Worm (Caenorhabditis elegans) whole organism, midembryonic: ENCODE results near the gene ZC21.6.

Source experiments
- T22C8.4 ChIP-seq: fragments of 200-800 bp; sonication (Bioruptor generic); IDR thresholded peaks from 2 replicates; pipeline ENCODE4 v1.3.6; 2022; ENCODE audit warnings: missing genetic modification characterization, missing compliant biosample characterization
- cog-1 ChIP-seq: sonication (generic microtip); optimal IDR thresholded peaks from 2 replicates; lab custom pipeline; 2016; ENCODE audit warnings: missing genetic modification characterization, missing compliant biosample characterization
- flt-1 ChIP-seq: fragments of 200-800 bp; sonication (Bioruptor generic); IDR thresholded peaks from 2 replicates; pipeline ENCODE4 v1.3.6; 2022; ENCODE audit warnings: missing genetic modification characterization, missing compliant biosample characterization
- klf-2 ChIP-seq: fragments of 200-800 bp; sonication (Bioruptor generic); conservative IDR thresholded peaks from 2 replicates; pipeline ENCODE4 v1.3.6; 2022; ENCODE audit warnings: missing genetic modification reagents, missing genetic modification characterization, missing compliant biosample characterization
- med-1 ChIP-seq: sonication (generic microtip); optimal IDR thresholded peaks from 2 replicates; lab custom pipeline; 2017; ENCODE audit warnings: missing genetic modification characterization, mild to moderate bottlenecking, missing compliant biosample characterization, antibody characterized with exemption, missing genetic modification reagents; ENCODE audit not compliant: insufficient read depth
- ref-1 ChIP-seq: fragments of 200-800 bp; sonication (Bioruptor generic); conservative IDR thresholded peaks from 2 replicates; pipeline ENCODE4 v1.3.6; 2022; ENCODE audit warnings: missing genetic modification reagents, missing genetic modification characterization, missing compliant biosample characterization
- tab-1 ChIP-seq: fragments of 200-800 bp; sonication (Bioruptor generic); IDR thresholded peaks from 2 replicates; pipeline ENCODE4 v1.3.6; 2022; ENCODE audit warnings: missing genetic modification characterization, missing compliant biosample characterization
- ztf-23 ChIP-seq: fragments of 200-800 bp; sonication (Bioruptor generic); IDR thresholded peaks from 2 replicates; pipeline ENCODE4 v1.3.6; 2022; ENCODE audit warnings: missing genetic modification reagents, missing genetic modification characterization, missing compliant biosample characterization
- ztf-29 ChIP-seq: fragments of 200-800 bp; sonication (Bioruptor generic); IDR thresholded peaks from 2 replicates; pipeline ENCODE4 v1.3.6; 2022; ENCODE audit warnings: missing genetic modification reagents, missing genetic modification characterization, missing compliant biosample characterization

ZC21.6 gene

DNA sequence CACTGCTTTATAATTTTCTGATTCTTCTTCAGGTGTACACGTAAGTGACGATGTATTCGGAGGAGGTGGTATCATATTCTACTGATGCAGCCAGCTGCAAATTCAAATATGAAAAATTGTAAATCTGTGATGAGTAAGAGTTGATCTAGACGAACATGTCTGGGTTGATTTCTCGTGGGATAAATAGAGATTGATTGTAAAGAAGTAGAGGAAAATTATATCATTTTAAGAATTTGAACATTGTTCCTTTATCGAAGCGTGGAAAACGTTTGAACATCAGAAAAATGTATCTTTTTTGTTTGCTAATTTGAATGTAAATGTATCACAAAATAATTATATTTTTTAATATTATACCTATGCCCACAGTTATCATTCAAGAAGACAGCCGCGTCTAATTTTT is at the start of gene ZC21.6:
TSS of gene ZC21.6 (minus strand) at position 101 of the 400 bp plus-strand sequence.
- no peak for TF ChIP-seq T22C8.4 (GFP tag; lab: Robert Waterston, UW)

DNA sequence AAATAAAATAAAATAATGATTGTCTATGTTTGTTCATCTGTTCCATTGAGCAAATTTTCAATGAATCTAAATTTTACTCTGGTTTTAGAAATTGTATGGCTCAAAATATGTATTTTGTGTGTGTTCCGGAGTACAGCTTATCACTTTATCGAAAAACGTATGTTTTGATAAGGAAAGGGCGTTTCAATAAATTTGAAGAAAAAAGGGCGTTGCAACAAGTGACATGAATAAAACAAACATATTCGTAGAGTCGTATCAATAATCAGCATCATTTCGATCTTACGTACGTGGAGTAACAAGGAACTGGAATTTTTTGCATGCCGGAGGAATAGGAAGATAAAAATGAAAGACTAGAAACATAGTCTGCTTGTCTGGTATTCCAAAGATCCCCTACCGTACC is 48.7 kb upstream of the ZC21.6 start:
- no peak for TF ChIP-seq ztf-29 (GFP tag; lab: Robert Waterston, UW)
- no peak for TF ChIP-seq klf-2 (GFP tag; lab: Robert Waterston, UW)
- TF ChIP-seq ztf-23 (GFP tag; lab: Robert Waterston, UW) = no peak
- no peak for TF ChIP-seq flt-1 (GFP tag; lab: Robert Waterston, UW)
- no peak for TF ChIP-seq tab-1 (GFP tag; lab: Robert Waterston, UW)
- no peak for TF ChIP-seq cog-1 (tag; lab: Kevin White, UChicago)
- TF ChIP-seq ref-1 = no peak

DNA sequence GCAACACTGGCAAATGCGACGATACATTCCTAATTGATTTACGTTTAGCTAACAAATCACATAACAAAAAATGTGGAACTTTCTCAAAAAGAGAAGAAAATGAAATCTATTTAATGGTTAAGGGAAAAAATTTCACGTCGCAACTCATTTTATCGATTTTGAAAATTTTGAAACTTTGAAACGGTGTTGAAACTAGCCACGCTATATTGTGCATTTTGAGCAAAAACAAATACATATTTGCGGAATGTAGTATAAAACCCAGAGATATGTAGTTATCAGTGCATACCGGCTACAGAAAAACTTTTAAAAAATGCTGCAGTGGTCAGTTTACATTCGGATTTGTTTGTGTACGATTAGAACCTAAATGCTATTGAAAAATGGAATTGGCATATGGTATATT is 48.2 kb upstream of the ZC21.6 start, which contains the start of gene C06E1.7:
TSS of gene C06E1.7 (minus strand) at position 101 of the 400 bp plus-strand sequence.
- TF ChIP-seq ztf-29 (GFP tag; lab: Robert Waterston, UW) (no peak), ref-1 (no peak), cog-1 (tag; lab: Kevin White, UChicago) (no peak), ztf-23 (GFP tag; lab: Robert Waterston, UW) (no peak), klf-2 (GFP tag; lab: Robert Waterston, UW) (no peak), tab-1 (GFP tag; lab: Robert Waterston, UW) (no peak), T22C8.4 (GFP tag; lab: Robert Waterston, UW) (no peak), flt-1 (GFP tag; lab: Robert Waterston, UW) (no peak), med-1 (GFP tag; lab: Kevin White, UChicago) (no peak)

DNA sequence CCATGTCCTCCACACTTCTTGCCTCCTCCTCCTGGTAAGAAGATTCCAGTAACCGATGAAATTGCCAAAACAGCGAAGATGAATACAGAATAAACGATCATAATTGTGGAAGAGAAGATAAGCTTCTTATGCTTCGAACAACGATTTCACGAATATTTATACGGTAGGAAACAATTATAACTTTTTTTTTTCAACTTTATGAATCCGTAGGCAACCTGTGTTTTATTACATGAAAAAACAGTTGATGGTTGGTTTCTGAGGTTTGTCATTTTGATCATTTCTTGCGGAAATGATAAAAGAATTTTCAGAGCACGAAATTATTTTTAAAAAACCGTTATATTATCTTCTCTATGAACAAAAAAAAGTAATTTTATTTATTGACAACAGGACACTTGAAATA is 45.5 kb upstream of the ZC21.6 start, which contains the start of gene fipr-16:
TSS of gene fipr-16 (minus strand) at position 101 of the 400 bp plus-strand sequence.
- TF ChIP-seq tab-1 (GFP tag; lab: Robert Waterston, UW) = no peak
- no peak for TF ChIP-seq ref-1

ce11 chrIII:8589195-8589594 is 43.8 kb upstream of the ZC21.6 start, which contains the start of gene fip-3:
TSS of gene fip-3 (minus strand) at chrIII:8589488.
- no peak for TF ChIP-seq med-1 (GFP tag; lab: Kevin White, UChicago)

DNA sequence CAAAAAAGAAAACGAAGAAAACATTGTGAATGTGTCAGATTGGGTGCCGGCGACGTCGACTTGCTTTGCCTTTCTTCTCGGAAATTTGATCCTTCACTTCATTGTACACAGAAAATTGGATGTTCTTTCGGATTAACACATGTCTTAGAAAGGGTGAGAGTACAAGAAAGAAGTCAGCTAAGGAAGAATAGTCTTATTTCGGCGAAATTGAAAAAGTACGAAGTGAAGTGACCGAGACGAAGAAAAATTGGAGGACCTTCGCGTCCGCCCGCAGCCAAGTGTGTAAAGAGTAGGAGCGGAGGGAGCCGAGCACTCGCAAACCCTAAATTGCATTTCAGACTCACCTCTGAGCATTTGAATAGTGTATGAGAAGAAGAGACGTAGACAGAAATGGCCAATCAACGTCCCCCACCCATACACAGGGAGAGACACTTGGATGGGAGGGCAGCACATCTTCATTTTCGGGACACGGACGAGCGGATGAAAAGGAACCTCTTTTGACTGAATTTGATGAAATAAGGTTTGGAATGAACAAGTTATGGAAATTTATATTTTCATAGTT is 43.3 kb upstream of the ZC21.6 start, which contains the start of gene glr-1:
TSS of gene glr-1 (minus strand) at position 51 of the 562 bp plus-strand sequence.
- TF ChIP-seq med-1 (GFP tag; lab: Kevin White, UChicago) (no peak), flt-1 (GFP tag; lab: Robert Waterston, UW) (no peak), cog-1 (tag; lab: Kevin White, UChicago) (no peak), T22C8.4 (GFP tag; lab: Robert Waterston, UW) (no peak), tab-1 (GFP tag; lab: Robert Waterston, UW) (no peak), ref-1 (no peak), ztf-29 (GFP tag; lab: Robert Waterston, UW) (no peak), ztf-23 (GFP tag; lab: Robert Waterston, UW) (no peak), klf-2 (GFP tag; lab: Robert Waterston, UW) (no peak)

DNA sequence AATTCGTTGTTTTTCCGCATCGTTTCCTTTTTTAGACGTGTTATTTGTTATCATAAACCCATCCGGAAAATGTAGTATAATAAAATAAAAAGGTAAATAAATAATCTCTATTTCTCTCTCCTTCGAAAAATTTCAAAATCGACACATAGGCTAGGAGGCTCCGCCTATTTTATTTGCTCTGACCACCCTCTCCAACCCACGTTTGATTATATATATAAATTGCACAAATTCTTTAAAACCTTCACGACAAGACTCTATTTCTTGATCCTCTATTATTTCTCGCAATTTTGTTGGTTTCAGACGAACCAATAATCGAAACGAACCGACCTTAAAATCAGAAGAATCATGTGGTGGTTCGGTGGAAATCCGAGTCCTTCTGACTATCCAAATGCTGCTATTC is 35.4 kb upstream of the ZC21.6 start, which contains the start of gene doxa-1:
TSS of gene doxa-1 (plus strand) at position 301 of the 400 bp plus-strand sequence.
- TF ChIP-seq flt-1 (GFP tag; lab: Robert Waterston, UW) (no peak), ref-1 (no peak), med-1 (GFP tag; lab: Kevin White, UChicago) (no peak), klf-2 (GFP tag; lab: Robert Waterston, UW) (no peak), T22C8.4 (GFP tag; lab: Robert Waterston, UW) (no peak), ztf-23 (GFP tag; lab: Robert Waterston, UW) (no peak), cog-1 (tag; lab: Kevin White, UChicago) (no peak)

ce11 chrIII:8579367-8579766 is 34.0 kb upstream of the ZC21.6 start:
- no peak for TF ChIP-seq T22C8.4 (GFP tag; lab: Robert Waterston, UW)
- TF ChIP-seq cog-1 (tag; lab: Kevin White, UChicago) = no peak
- TF ChIP-seq flt-1 (GFP tag; lab: Robert Waterston, UW) = no peak
- no peak for TF ChIP-seq ztf-29 (GFP tag; lab: Robert Waterston, UW)
- no peak for TF ChIP-seq med-1 (GFP tag; lab: Kevin White, UChicago)
- no peak for TF ChIP-seq klf-2 (GFP tag; lab: Robert Waterston, UW)
- TF ChIP-seq tab-1 (GFP tag; lab: Robert Waterston, UW) = no peak
- no peak for TF ChIP-seq ztf-23 (GFP tag; lab: Robert Waterston, UW)

- TF ChIP-seq med-1 (GFP tag; lab: Kevin White, UChicago) (no peak), T22C8.4 (GFP tag; lab: Robert Waterston, UW) (no peak)
Observed at ce11 chrIII:8578381-8578780, 33.0 kb upstream of the ZC21.6 start.

DNA sequence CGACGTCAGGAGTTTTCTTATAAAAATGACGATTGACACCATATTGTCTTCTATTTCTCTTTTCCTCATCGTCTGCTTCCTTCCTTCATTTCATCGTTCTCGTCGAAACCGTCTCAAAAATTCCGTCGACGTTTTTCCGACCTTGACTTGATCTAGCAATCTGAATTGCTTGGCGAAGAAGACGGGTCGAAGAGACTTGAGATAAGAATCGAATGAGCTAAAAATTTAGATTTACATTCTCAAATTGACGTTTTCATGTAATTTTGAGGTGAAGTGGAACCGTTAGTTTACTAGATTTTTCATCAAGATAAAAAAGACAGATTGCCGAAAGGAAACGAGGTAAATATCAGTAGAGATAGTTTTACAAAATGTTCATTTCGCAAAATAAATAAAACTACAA is 32.1 kb upstream of the ZC21.6 start:
- TF ChIP-seq med-1 (GFP tag; lab: Kevin White, UChicago) (no peak), flt-1 (GFP tag; lab: Robert Waterston, UW) (no peak)
